Fruit fly (Drosophila melanogaster): ENCODE data around the gene CG15056.

CG15056 gene

DNA sequence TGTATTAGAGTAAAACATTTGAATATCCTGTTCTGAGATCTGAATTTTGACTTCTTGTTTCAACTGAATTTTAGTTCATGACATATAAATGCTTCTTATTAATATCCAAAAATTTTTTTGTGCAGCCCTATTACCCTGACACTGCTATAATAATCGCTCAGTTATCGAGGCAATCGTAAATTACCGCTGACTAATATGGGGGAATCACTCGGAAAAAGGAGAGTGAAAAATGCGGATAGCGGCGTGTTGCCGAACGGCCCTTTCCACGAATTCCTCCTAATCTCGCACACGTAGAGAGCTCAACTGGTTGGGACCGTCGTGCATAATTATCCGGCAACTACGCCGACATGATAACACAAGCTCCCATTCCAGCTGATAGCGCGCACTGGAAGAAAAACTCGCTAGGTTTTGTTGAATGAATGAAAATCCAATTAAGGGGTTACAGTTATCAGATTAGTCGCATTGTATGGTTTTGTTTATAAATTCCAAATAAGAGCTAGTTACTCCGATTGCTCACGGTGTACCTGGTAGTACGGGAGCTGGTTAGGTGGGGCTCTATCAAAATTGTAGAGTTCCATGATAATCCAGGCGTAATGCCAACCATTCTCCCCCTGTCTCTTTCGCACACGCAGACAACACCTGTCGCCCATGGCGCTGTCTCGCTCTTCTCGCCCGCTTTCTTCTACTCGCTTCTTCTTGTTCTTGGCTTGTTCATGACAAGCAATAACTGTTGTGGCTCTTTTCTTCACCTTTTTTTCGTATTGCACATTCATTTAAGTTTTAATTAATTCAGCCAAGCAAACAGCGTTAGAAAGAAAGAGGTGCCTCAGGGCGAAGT is 47.2 kb upstream of the CG15056 start (continued):
- TF ChIP-seq danr (GFP tag; IDR thresholded peaks at IDR 0.05) (0 out of 2 replicates have a peak, but pooled peaks have one; percentile 17), croc (GFP tag; conservative IDR thresholded peaks at IDR 0.05) (peak; percentile 12; the same call in 1 of the 3 replicates), B-H2 (GFP tag; optimal IDR thresholded peaks at IDR 0.05) (peak; percentile 63), CG13123 (GFP tag; optimal IDR thresholded peaks at IDR 0.05) (no peak), CG10979 (tag; optimal IDR thresholded peaks at IDR 0.05) (peak; percentile 56), wdn (GFP tag; IDR thresholded peaks at IDR 0.05) (peak; percentile 80), CG1024 (GFP tag; IDR thresholded peaks at IDR 0.05) (peak; percentile 65), CG18599 (GFP tag; optimal IDR thresholded peaks at IDR 0.05) (peak; percentile 90), CG11560 (tag; IDR thresholded peaks at IDR 0.05) (peak; percentile 61; the same call in 2 of the 3 replicates), Dip2 (GFP tag; IDR thresholded peaks at IDR 0.05) (no peak), row (GFP tag; IDR thresholded peaks at IDR 0.05) (peak; percentile 87), HLHmδ (GFP tag; optimal IDR thresholded peaks at IDR 0.05) (no peak), Bteb2 (GFP tag; optimal IDR thresholded peaks at IDR 0.05) (peak; percentile 46), Poxn (GFP tag; IDR thresholded peaks at IDR 0.05) (peak; percentile 61), tgo (GFP tag; IDR thresholded peaks at IDR 0.05) (peak; percentile 64), CG11695 (GFP tag; IDR thresholded peaks at IDR 0.05) (0 out of 3 replicates have a peak, but pooled peaks have one; percentile 24), Atf3 (GFP tag; optimal IDR thresholded peaks at IDR 0.05) (peak; percentile 33), CG15011 (GFP tag; optimal IDR thresholded peaks at IDR 0.05) (peak; percentile 37), Ravus (GFP tag; IDR thresholded peaks at IDR 0.05) (peak; percentile 55), dmrt11E (tag; optimal IDR thresholded peaks at IDR 0.05) (no peak), Doc3 (GFP tag; IDR thresholded peaks at IDR 0.05; ENCODE audit: partially characterized antibody) (no peak), CG10209 (GFP tag; optimal IDR thresholded peaks at IDR 0.05) (peak; percentile 60), CG10366 (GFP tag; IDR thresholded peaks at IDR 0.05) (peak; percentile 81), wek (GFP tag; optimal IDR thresholded peaks at IDR 0.05) (peak; percentile 38), CG18011 (GFP tag; optimal IDR thresholded peaks at IDR 0.05) (peak; percentile 18), da (GFP tag; optimal IDR thresholded peaks at IDR 0.05) (no peak), Camta (GFP tag; optimal IDR thresholded peaks at IDR 0.05) (no peak), luna (GFP tag; optimal IDR thresholded peaks at IDR 0.05) (peak; percentile 61), CG1529 (GFP tag; optimal IDR thresholded peaks at IDR 0.05) (peak; percentile 28), pfk (GFP tag; optimal IDR thresholded peaks at IDR 0.05) (peak; percentile 7), pan (optimal IDR thresholded peaks at IDR 0.05) (no peak), pan (GFP tag; optimal IDR thresholded peaks at IDR 0.05 in 1 of 2, IDR thresholded peaks at IDR 0.05 in 1 of 2) (peak in 1 of 2 experiments; percentile 74), lmd (GFP tag; IDR thresholded peaks at IDR 0.05) (peak; percentile 74), CG34376 (GFP tag; optimal IDR thresholded peaks at IDR 0.05) (peak; percentile 72), bsh (GFP tag; optimal IDR thresholded peaks at IDR 0.05) (peak in 1 of 2 experiments; percentile 79), CG2116 (GFP tag; optimal IDR thresholded peaks at IDR 0.05) (peak; percentile 13), dati (GFP tag; IDR thresholded peaks at IDR 0.05) (0 out of 2 replicates have a peak, but pooled peaks have one; percentile 22), maf-S (GFP tag; optimal IDR thresholded peaks at IDR 0.05) (peak; percentile 65), CG5180 (GFP tag; optimal IDR thresholded peaks at IDR 0.05) (peak; percentile 62), Xbp1 (GFP tag; optimal IDR thresholded peaks at IDR 0.05) (peak; percentile 41), CG17359 (tag; optimal IDR thresholded peaks at IDR 0.05) (peak; percentile 70), H2.0 (GFP tag; IDR thresholded peaks at IDR 0.05) (peak; percentile 68), kay (GFP tag; optimal IDR thresholded peaks at IDR 0.05) (peak; percentile 21), CG3407 (GFP tag; optimal IDR thresholded peaks at IDR 0.05) (no peak), sob (GFP tag; IDR thresholded peaks at IDR 0.05) (peak; percentile 79), CG6765 (GFP tag; optimal IDR thresholded peaks at IDR 0.05) (no peak), CG15269 (tag; optimal IDR thresholded peaks at IDR 0.05) (peak; percentile 76), CG7556 (GFP tag; optimal IDR thresholded peaks at IDR 0.05) (peak; percentile 71), ro (GFP tag; IDR thresholded peaks at IDR 0.05) (no peak)
